Fruit fly (Drosophila melanogaster) whole organism, adult: Measurements from ENCODE around the gene CG6330.

Experiments
- CG11617 ChIP-seq: fragments of 200-800 bp; sonication (Bioruptor generic); optimal IDR thresholded peaks from 2 replicates; lab custom pipeline; 2017; ENCODE audit warnings: mild to moderate bottlenecking, missing biosample characterization, missing genetic modification reagents, missing genetic modification characterization
- CG12768 ChIP-seq: fragments of 200-800 bp; sonication (Bioruptor generic); optimal IDR thresholded peaks from 2 replicates; lab custom pipeline; 2017; ENCODE audit warnings: missing biosample characterization, missing genetic modification characterization, mild to moderate bottlenecking, moderate library complexity, missing genetic modification reagents
- CG14711 ChIP-seq: fragments of 200-800 bp; sonication (Bioruptor generic); optimal IDR thresholded peaks from 2 replicates; lab custom pipeline; 2018; ENCODE audit warnings: missing biosample characterization, mild to moderate bottlenecking, missing genetic modification characterization, moderate library complexity
- CG1620 ChIP-seq: fragments of 200-800 bp; sonication (Bioruptor generic); optimal IDR thresholded peaks from 2 replicates; lab custom pipeline; 2016; ENCODE audit warnings: missing biosample characterization, missing genetic modification characterization
- CG33017 ChIP-seq: fragments of 200-800 bp; sonication (Bioruptor generic); optimal IDR thresholded peaks from 2 replicates; lab custom pipeline; 2018; ENCODE audit warnings: missing biosample characterization, mild to moderate bottlenecking, missing genetic modification characterization, moderate library complexity
- CG5204 ChIP-seq: fragments of 200-800 bp; sonication (Bioruptor generic); optimal IDR thresholded peaks from 2 replicates; lab custom pipeline; 2016; ENCODE audit warnings: missing biosample characterization, missing genetic modification characterization
- CG7045 ChIP-seq: fragments of 200-800 bp; sonication (Bioruptor generic); optimal IDR thresholded peaks from 2 replicates; lab custom pipeline; 2017; ENCODE audit warnings: missing biosample characterization, mild to moderate bottlenecking, missing genetic modification characterization
- CG7101 ChIP-seq: fragments of 200-800 bp; sonication (Bioruptor generic); optimal IDR thresholded peaks from 2 replicates; lab custom pipeline; 2018; ENCODE audit warnings: missing biosample characterization, mild to moderate bottlenecking, missing genetic modification characterization, moderate library complexity
- Clk ChIP-seq: fragments of 200-800 bp; sonication (Bioruptor generic); optimal IDR thresholded peaks from 2 replicates; lab custom pipeline; 2017; ENCODE audit warnings: missing biosample characterization, missing genetic modification characterization
- Crg-1 ChIP-seq: fragments of 200-800 bp; sonication (Bioruptor generic); optimal IDR thresholded peaks from 2 replicates; lab custom pipeline; 2016; ENCODE audit warnings: missing biosample characterization, missing genetic modification characterization
- Hr96 ChIP-seq: fragments of 200-800 bp; sonication (Bioruptor generic); optimal IDR thresholded peaks from 2 replicates; lab custom pipeline; 2016; ENCODE audit warnings: missing biosample characterization, missing genetic modification characterization
- Mnt ChIP-seq: fragments of 200-800 bp; sonication (Bioruptor generic); optimal IDR thresholded peaks from 2 replicates; lab custom pipeline; 2016; ENCODE audit warnings: missing biosample characterization, mild to moderate bottlenecking, missing genetic modification characterization
- bab1 ChIP-seq: fragments of 200-800 bp; sonication (Bioruptor generic); optimal IDR thresholded peaks from 3 replicates; lab custom pipeline; 2019; ENCODE audit warnings: missing biosample characterization, mild to moderate bottlenecking, missing genetic modification characterization, moderate library complexity
- cic ChIP-seq: fragments of 200-800 bp; sonication (Bioruptor generic); optimal IDR thresholded peaks from 2 replicates; lab custom pipeline; 2017; ENCODE audit warnings: missing biosample characterization, mild to moderate bottlenecking, missing genetic modification characterization, moderate library complexity
- cnc ChIP-seq, 2 experiments: fragments of >200 bp; optimal IDR thresholded peaks; 2 replicates each; lab custom pipeline; 2017
- kay ChIP-seq: fragments of 200-800 bp; sonication (Bioruptor generic); peaks from one replicate; lab custom pipeline; 2016; ENCODE audit warnings: missing biosample characterization, missing genetic modification characterization, borderline replicate concordance
- ovo ChIP-seq: fragments of 200-800 bp; sonication (Bioruptor generic); optimal IDR thresholded peaks from 2 replicates; lab custom pipeline; 2016; ENCODE audit warnings: missing biosample characterization, missing genetic modification characterization
- pad ChIP-seq: fragments of 200-800 bp; sonication (Bioruptor generic); optimal IDR thresholded peaks from 3 replicates; lab custom pipeline; 2017; ENCODE audit warnings: missing biosample characterization, missing genetic modification characterization, mild to moderate bottlenecking, moderate library complexity, missing genetic modification reagents
- tj ChIP-seq: fragments of 200-800 bp; sonication (Bioruptor generic); optimal IDR thresholded peaks from 3 replicates; lab custom pipeline; 2017; ENCODE audit warnings: missing biosample characterization, mild to moderate bottlenecking, missing genetic modification characterization, moderate library complexity
- toe ChIP-seq: fragments of 200-800 bp; sonication (Bioruptor generic); optimal IDR thresholded peaks from 2 replicates; lab custom pipeline; 2016; ENCODE audit warnings: missing biosample characterization, missing genetic modification characterization

The CG6330 gene

DNA sequence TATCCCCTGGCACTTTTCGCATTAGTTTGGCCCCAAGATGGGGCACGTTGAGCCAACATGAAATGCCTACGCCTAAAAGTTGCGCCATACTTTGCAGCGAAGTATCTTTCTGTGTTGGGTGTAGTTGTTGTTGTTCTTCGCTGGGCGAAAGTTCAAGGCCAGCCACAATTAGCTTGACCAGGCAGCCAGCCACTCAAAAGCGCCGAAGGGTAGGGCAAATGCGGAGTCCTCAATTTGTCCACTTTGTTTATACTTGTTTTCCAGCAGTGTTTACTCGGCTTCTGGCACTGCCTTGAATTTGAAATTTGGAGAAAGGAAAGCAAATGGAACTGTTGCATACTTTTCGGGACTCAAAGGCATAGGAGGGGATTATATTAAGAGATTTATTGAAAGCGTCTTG lies 1.2 kb downstream of the CG6330 start:
- no peak for TF ChIP-seq cnc (optimal IDR thresholded peaks at IDR 0.05; lab: Kevin White, UChicago)
- TF ChIP-seq CG5204 (GFP tag; lab: Kevin White, UChicago), result no peak
- no peak for TF ChIP-seq CG1620 (GFP tag; lab: Kevin White, UChicago)
- no peak for TF ChIP-seq CG7101 (tag; lab: Kevin White, UChicago)
- no peak for TF ChIP-seq Mnt (GFP tag; lab: Kevin White, UChicago)
- TF ChIP-seq Hr96, result no peak
- TF ChIP-seq CG12768, result no peak
- no peak for TF ChIP-seq tj (GFP tag; lab: Kevin White, UChicago)
- TF ChIP-seq CG14711 (tag; lab: Kevin White, UChicago), result no peak

DNA sequence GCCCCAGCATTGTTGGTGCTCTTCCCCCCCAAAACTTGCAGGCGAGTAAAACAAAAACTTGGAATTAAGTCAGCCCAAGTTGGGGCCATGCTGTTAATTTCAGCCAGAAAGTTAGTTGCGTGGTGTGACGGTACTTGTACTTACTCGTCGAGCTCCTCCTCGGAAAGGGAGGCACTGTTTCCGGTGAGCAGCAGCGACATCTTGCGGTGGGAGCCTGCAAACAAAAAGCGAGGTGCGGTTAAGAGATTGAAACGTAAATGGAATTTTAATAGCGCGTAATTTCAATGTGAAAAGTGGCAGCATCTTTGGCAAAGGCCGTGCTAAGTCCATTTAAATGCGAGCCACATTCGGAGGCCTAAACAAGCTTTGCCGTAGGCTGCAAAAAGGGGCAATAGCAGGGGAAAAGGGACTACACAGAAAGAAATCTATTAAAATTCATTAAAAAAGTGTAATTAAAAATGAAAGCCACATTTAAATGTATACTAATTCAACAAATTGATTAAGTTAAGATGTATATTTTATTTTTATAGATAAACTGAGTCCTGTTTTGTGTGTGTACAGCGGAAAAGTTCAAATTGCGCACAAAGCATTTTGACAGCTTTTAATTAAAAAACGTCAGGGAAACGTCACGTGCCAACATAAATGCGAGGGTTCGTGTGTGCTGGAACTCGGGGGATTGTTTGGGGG lies 1.8 kb downstream of the CG6330 start:
- TF ChIP-seq Hr96 (no peak), tj (GFP tag; lab: Kevin White, UChicago) (no peak), toe (GFP tag; lab: Kevin White, UChicago) (no peak), CG7045 (no peak), cic (no peak), pad (no peak), CG11617 (GFP tag; lab: Kevin White, UChicago) (no peak), kay (GFP tag; lab: Kevin White, UChicago) (no peak), Clk (GFP tag; lab: Kevin White, UChicago) (no peak), Mnt (GFP tag; lab: Kevin White, UChicago) (no peak), cnc (optimal IDR thresholded peaks at IDR 0.05; lab: Kevin White, UChicago) (no peak), ovo (no peak)

DNA sequence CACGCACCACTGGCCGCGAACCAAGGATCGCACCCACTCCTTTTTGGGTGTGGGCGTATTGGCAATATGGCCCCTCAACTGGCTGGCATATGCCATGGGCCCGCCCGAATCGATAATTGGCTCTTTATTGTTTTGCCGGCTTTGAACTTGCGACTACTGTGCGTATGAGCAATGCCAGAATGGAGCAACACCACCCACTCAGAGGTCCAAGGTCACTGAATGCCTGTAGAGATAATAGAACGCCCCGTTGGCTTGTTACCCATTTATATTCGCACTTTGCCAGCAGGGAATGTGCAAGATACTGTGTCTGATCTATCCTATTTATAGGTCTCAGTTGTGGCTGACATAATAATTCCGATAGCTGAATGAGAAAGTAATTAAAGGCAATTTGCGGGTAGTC lies 2.8 kb downstream of the CG6330 start:
- no peak for TF ChIP-seq CG7045
- no peak for TF ChIP-seq kay (GFP tag; lab: Kevin White, UChicago)
- no peak for TF ChIP-seq Crg-1 (GFP tag; lab: Kevin White, UChicago)
- no peak for TF ChIP-seq ovo
- no peak for TF ChIP-seq cnc (optimal IDR thresholded peaks at IDR 0.05; lab: Kevin White, UChicago)
- TF ChIP-seq CG33017, result no peak
- TF ChIP-seq pad, result no peak
- TF ChIP-seq Hr96, result no peak
- no peak for TF ChIP-seq CG5204 (GFP tag; lab: Kevin White, UChicago)
- TF ChIP-seq Mnt (GFP tag; lab: Kevin White, UChicago), result no peak
- no peak for TF ChIP-seq CG7101 (tag; lab: Kevin White, UChicago)
- no peak for TF ChIP-seq tj (GFP tag; lab: Kevin White, UChicago)
- no peak for TF ChIP-seq cic
- no peak for TF ChIP-seq CG11617 (GFP tag; lab: Kevin White, UChicago)
- TF ChIP-seq CG14711 (tag; lab: Kevin White, UChicago), result no peak

DNA sequence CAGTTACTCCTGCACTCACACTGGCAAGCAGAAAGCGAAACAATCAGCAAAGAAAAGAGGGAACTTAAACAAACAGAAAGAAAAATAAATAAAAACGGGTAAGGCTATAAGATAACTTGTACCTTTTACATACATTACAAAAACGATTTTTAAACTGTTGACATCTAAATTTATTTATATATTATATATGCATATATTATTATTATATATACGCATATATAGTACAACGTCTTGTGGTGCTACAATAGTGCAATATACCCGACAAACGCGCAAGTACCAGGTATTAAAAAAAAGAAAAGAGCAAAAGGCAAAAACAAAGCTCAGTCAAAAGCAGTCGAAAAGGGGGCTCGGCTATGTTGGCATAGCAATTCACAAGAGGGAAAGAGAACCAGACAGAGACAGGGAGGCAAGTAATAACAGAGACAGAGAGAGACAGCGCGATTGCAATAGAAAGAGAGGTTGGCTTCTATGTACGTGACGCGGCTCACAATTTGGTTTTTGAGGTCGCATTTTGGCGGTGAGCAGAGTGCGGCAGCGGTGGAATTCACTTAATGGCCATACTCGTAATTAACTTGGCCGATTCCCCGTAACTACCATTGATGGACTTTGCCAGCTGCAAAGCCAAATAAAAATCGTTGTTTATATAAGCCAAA lies 4.1 kb downstream of the CG6330 start:
- TF ChIP-seq CG14711 (tag; lab: Kevin White, UChicago) (peak; percentile 72), tj (GFP tag; lab: Kevin White, UChicago) (peak; percentile 33), ovo (no peak), pad (peak; percentile 4), CG7101 (tag; lab: Kevin White, UChicago) (peak; percentile 35), toe (GFP tag; lab: Kevin White, UChicago) (no peak)

DNA sequence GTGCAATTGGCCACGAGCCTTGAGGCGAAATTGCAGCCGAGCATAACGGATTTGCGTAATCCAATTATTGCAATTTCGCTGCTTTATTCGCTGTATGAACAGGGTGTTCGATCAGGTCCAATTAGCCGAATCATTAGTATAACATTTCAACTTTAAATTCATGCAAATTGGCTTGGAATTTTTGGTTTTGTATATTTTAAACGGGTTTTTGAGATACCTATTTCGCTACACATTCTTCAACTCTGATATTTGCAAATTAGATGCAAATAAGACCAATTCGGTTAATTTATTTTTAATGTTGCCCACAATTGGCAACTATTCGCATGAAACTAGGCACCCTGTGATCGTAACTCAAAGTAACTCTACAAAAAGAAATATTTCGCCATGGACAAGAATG lies 4.8 kb downstream of the CG6330 start:
- TF ChIP-seq kay (GFP tag; lab: Kevin White, UChicago), result no peak
- TF ChIP-seq CG12768, result no peak
- peak; percentile 80 for TF ChIP-seq Hr96
- TF ChIP-seq bab1 (GFP tag; lab: Kevin White, UChicago), result peak; percentile 99
- TF ChIP-seq Mnt (GFP tag; lab: Kevin White, UChicago), result peak; percentile 35
- TF ChIP-seq pad, result peak; percentile 73
- peak; percentile 35 for TF ChIP-seq Clk (GFP tag; lab: Kevin White, UChicago)
- peak; percentile 82 for TF ChIP-seq CG7101 (tag; lab: Kevin White, UChicago)
- peak; percentile 45 for TF ChIP-seq toe (GFP tag; lab: Kevin White, UChicago)
- TF ChIP-seq cnc (optimal IDR thresholded peaks at IDR 0.05; lab: Kevin White, UChicago), result no peak
- peak; percentile 91 for TF ChIP-seq Crg-1 (GFP tag; lab: Kevin White, UChicago)
- peak; percentile 35 for TF ChIP-seq CG7045
- peak; percentile 48 for TF ChIP-seq CG5204 (GFP tag; lab: Kevin White, UChicago)
- peak; percentile 51 for TF ChIP-seq CG11617 (GFP tag; lab: Kevin White, UChicago)
- peak; percentile 92 for TF ChIP-seq CG1620 (GFP tag; lab: Kevin White, UChicago)
- peak; percentile 40 for TF ChIP-seq CG33017
- TF ChIP-seq CG14711 (tag; lab: Kevin White, UChicago), result peak; percentile 85
- no peak for TF ChIP-seq ovo
- peak; percentile 70 for TF ChIP-seq tj (GFP tag; lab: Kevin White, UChicago)
- no peak for TF ChIP-seq cic

DNA sequence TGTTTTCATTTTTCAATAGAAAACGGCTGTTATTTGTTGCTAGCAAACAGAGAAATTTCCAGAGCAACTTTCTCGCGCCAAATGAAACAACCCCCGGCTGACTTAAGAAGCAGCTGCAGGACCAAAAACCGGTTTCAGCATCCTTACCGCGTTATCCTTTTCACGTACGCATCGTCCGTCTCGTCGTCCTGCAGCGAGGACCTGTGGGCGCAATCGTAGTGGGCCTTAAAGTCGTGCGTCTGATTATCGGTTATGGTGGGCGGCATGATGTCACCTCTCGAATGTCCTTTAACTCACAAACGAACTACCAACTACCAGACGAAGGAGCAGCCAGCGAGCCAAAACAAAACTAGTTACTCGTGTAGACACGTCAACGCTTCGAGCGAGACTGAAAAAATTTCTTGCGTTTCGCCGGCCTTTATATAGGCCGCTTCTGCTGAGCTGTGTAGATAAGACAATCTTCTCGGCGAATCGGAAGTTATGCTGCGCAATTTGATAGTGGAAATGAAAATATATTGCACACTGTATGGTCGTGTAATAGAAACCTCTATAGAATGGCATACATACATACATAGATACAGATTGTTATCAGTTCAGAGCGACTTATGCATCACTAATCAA lies 5.3 kb downstream of the CG6330 start:
- TF ChIP-seq CG1620 (GFP tag; lab: Kevin White, UChicago) (no peak), Clk (GFP tag; lab: Kevin White, UChicago) (no peak), Hr96 (no peak), CG12768 (no peak), CG7045 (no peak), CG33017 (no peak), CG11617 (GFP tag; lab: Kevin White, UChicago) (no peak), CG7101 (tag; lab: Kevin White, UChicago) (no peak), kay (GFP tag; lab: Kevin White, UChicago) (no peak), Crg-1 (GFP tag; lab: Kevin White, UChicago) (no peak), cnc (optimal IDR thresholded peaks at IDR 0.05; lab: Kevin White, UChicago) (no peak), ovo (no peak), cic (no peak)
